6 worm cellular contexts compared by ENCODE assay signal in the genomic region with DNA sequence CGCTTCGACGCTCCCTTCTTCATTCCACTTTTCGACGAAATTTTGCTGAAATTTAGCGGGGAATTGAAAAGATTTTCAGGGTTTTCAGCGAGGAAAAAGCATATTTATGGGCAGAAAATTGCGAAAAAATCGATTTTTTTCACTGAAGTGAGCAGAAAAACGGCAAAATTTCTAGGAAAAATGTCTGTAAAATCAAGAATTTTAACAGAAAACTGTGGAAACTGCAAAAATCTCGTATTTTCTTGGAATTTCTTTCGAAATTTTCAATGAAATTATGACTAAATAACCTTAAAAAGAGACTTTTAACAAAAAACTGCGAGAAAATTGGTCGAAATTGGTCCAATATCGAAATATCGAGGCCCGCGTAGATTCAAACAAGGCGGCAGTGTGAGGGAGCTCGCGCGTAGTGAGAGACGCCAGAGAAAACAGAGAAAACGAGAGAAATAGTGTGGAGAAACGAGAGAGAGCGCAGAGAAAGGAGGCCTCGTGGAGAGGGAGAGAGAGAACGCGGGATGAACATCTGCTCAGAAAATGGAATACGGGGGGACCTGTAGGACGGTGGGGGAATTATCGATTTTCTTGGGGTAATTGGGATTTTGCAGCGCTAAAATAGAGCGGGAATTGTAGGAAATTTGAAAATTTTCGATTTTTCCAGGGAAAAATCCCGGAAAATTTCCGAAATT.
TF ChIP-seq lines count a peak whose summit lies in the region.

A gene (minus strand): TSS at position 51 of the 683 bp plus-strand sequence.

TF ChIP-seq in whole organism, L1 larva, 84 proteins besides CTCF, POLR2A, EP300 and RAD21 (continued from another document and continues in another):
- no peak for TF ChIP-seq ets-5 (GFP tag; IDR thresholded peaks at IDR 0.05; lab: Robert Waterston, UW)
- TF ChIP-seq fkh-4 (tag; optimal IDR thresholded peaks at IDR 0.05; lab: Kevin White, UChicago; ENCODE audit: borderline replicate concordance): no peak
- TF ChIP-seq aly-2 (tag; optimal IDR thresholded peaks at IDR 0.05; lab: Kevin White, UChicago): no peak
- no peak for TF ChIP-seq mab-9 (GFP tag; IDR thresholded peaks at IDR 0.05; lab: Robert Waterston, UW)
- peak; percentile 82 for TF ChIP-seq lin-14 (GFP tag; optimal IDR thresholded peaks at IDR 0.05; lab: Kevin White, UChicago)
- TF ChIP-seq sup-37 (GFP tag; optimal IDR thresholded peaks at IDR 0.05; lab: Kevin White, UChicago): no peak
- peak; percentile 9 for TF ChIP-seq fkh-8 (tag; optimal IDR thresholded peaks at IDR 0.05; lab: Kevin White, UChicago)
- TF ChIP-seq snu-23 (GFP tag; optimal IDR thresholded peaks at IDR 0.05; lab: Kevin White, UChicago): peak; percentile 62
- no peak for TF ChIP-seq unc-30 (tag; optimal IDR thresholded peaks at IDR 0.05; lab: Kevin White, UChicago)
- no peak for TF ChIP-seq unc-130 (tag; optimal IDR thresholded peaks at IDR 0.05; lab: Kevin White, UChicago)
- no peak for TF ChIP-seq elt-2 (tag; optimal IDR thresholded peaks at IDR 0.05; lab: Kevin White, UChicago)
- no peak for TF ChIP-seq lin-15B (tag; optimal IDR thresholded peaks at IDR 0.05; lab: Kevin White, UChicago)
- no peak for TF ChIP-seq grh-1 (GFP tag; IDR thresholded peaks at IDR 0.05; lab: Robert Waterston, UW)
- TF ChIP-seq mef-2 (tag; optimal IDR thresholded peaks at IDR 0.05; lab: Kevin White, UChicago): no peak
- TF ChIP-seq tbx-2 (tag; optimal IDR thresholded peaks at IDR 0.05; lab: Kevin White, UChicago): peak; percentile 61
- peak; percentile 30 to 68 (median 41) for TF ChIP-seq ceh-82 (tag; optimal IDR thresholded peaks at IDR 0.05; lab: Kevin White, UChicago)
- TF ChIP-seq isw-1 (GFP tag; IDR thresholded peaks at IDR 0.05; lab: Robert Waterston, UW): peak; percentile 57
- TF ChIP-seq lin-39 (tag; optimal IDR thresholded peaks at IDR 0.05; lab: Kevin White, UChicago): no peak
- no peak for TF ChIP-seq nhr-76 (tag; optimal IDR thresholded peaks at IDR 0.05; lab: Kevin White, UChicago)
- TF ChIP-seq zag-1 (tag; optimal IDR thresholded peaks at IDR 0.05; lab: Kevin White, UChicago): no peak
- no peak for TF ChIP-seq nhr-12 (tag; optimal IDR thresholded peaks at IDR 0.05; lab: Kevin White, UChicago)

TF ChIP-seq in whole organism, L2 larva, 48 proteins besides CTCF, POLR2A, EP300 and RAD21 (continued from another document and continues in another):
- TF ChIP-seq nhr-129 (tag; optimal IDR thresholded peaks at IDR 0.05; lab: Kevin White, UChicago) (peak; percentile 38), ztf-1 (GFP tag; conservative IDR thresholded peaks at IDR 0.05; lab: Robert Waterston, UW) (no peak), lin-13 (GFP tag; optimal IDR thresholded peaks at IDR 0.05; lab: Kevin White, UChicago) (peak; percentile 29), sma-9 (GFP tag; optimal IDR thresholded peaks at IDR 0.05; lab: Kevin White, UChicago) (no peak), sma-9 (tag; optimal IDR thresholded peaks at IDR 0.05; lab: Kevin White, UChicago) (no peak), skn-1 (tag; optimal IDR thresholded peaks at IDR 0.05; lab: Kevin White, UChicago) (no peak), lin-11 (tag; optimal IDR thresholded peaks at IDR 0.05; lab: Kevin White, UChicago) (no peak), unc-55 (GFP tag; optimal IDR thresholded peaks at IDR 0.05; lab: Kevin White, UChicago) (peak; percentile 66), ZK546.5 (tag; optimal IDR thresholded peaks at IDR 0.05; lab: Kevin White, UChicago) (no peak), nhr-25 (tag; optimal IDR thresholded peaks at IDR 0.05; lab: Kevin White, UChicago) (no peak), C34F6.9 (tag; optimal IDR thresholded peaks at IDR 0.05; lab: Kevin White, UChicago) (peak; percentile 47), alr-1 (tag; optimal IDR thresholded peaks at IDR 0.05; lab: Kevin White, UChicago) (no peak), R02D3.7 (tag; optimal IDR thresholded peaks at IDR 0.05; lab: Kevin White, UChicago) (no peak), dmd-4 (tag; optimal IDR thresholded peaks at IDR 0.05; lab: Kevin White, UChicago) (no peak), nhr-12 (tag; optimal IDR thresholded peaks at IDR 0.05; lab: Kevin White, UChicago) (no peak), mdl-1 (tag; optimal IDR thresholded peaks at IDR 0.05; lab: Kevin White, UChicago) (peak; percentile 25 to 47), blmp-1 (tag; optimal IDR thresholded peaks at IDR 0.05; lab: Kevin White, UChicago; ENCODE audit: insufficient read depth) (no peak), nhr-77 (tag; optimal IDR thresholded peaks at IDR 0.05; lab: Kevin White, UChicago) (no peak), nhr-10 (tag; optimal IDR thresholded peaks at IDR 0.05; lab: Kevin White, UChicago) (no peak), unc-62 (GFP tag; optimal IDR thresholded peaks at IDR 0.05; lab: Kevin White, UChicago) (no peak), F13H6.1 (tag; optimal IDR thresholded peaks at IDR 0.05; lab: Kevin White, UChicago) (peak; percentile 42), ztf-11 (tag; optimal IDR thresholded peaks at IDR 0.05; lab: Kevin White, UChicago) (no peak)

TF ChIP-seq in whole organism, L4 larva, 104 proteins besides CTCF, POLR2A, EP300 and RAD21 (continued from another document and continues in another):
- TF ChIP-seq lin-13 (GFP tag; optimal IDR thresholded peaks at IDR 0.05; lab: Kevin White, UChicago) (peak; percentile 52), dmd-9 (GFP tag; IDR thresholded peaks at IDR 0.05; lab: Robert Waterston, UW) (no peak), zag-1 (tag; optimal IDR thresholded peaks at IDR 0.05; lab: Kevin White, UChicago) (no peak), T20F7.1 (GFP tag; optimal IDR thresholded peaks at IDR 0.05; lab: Kevin White, UChicago) (no peak), unc-130 (GFP tag; optimal IDR thresholded peaks at IDR 0.05; lab: Kevin White, UChicago) (no peak), pha-4 (GFP tag; IDR thresholded peaks at IDR 0.05; lab: Robert Waterston, UW) (no peak), pha-4 (tag; optimal IDR thresholded peaks at IDR 0.05; lab: Kevin White, UChicago) (no peak), aha-1 (tag; lab: Kevin White, UChicago) (peak; percentile 69), nhr-11 (tag; optimal IDR thresholded peaks at IDR 0.05; lab: Kevin White, UChicago) (no peak), madf-5 (GFP tag; IDR thresholded peaks at IDR 0.05; lab: Robert Waterston, UW) (no peak), daf-16 (GFP tag; optimal IDR thresholded peaks at IDR 0.05; lab: Kevin White, UChicago) (no peak), daf-16 (tag; optimal IDR thresholded peaks at IDR 0.05; lab: Kevin White, UChicago) (peak; percentile 21), rbr-2 (tag; optimal IDR thresholded peaks at IDR 0.05; lab: Kevin White, UChicago) (peak; percentile 12), nhr-41 (GFP tag; IDR thresholded peaks at IDR 0.05; lab: Robert Waterston, UW) (no peak), spr-1 (tag; optimal IDR thresholded peaks at IDR 0.05; lab: Kevin White, UChicago) (no peak), Y48G9A.11 (GFP tag; IDR thresholded peaks at IDR 0.05; lab: Robert Waterston, UW) (no peak), zfp-3 (GFP tag; conservative IDR thresholded peaks at IDR 0.05; lab: Robert Waterston, UW) (no peak), ceh-32 (tag; optimal IDR thresholded peaks at IDR 0.05; lab: Kevin White, UChicago; ENCODE audit: poor library complexity) (no peak), D1046.2 (GFP tag; IDR thresholded peaks at IDR 0.05; lab: Robert Waterston, UW) (no peak), F26F4.8 (GFP tag; conservative IDR thresholded peaks at IDR 0.05; lab: Robert Waterston, UW) (no peak), zip-2 (tag; optimal IDR thresholded peaks at IDR 0.05; lab: Kevin White, UChicago) (no peak), ZK546.5 (tag; optimal IDR thresholded peaks at IDR 0.05; lab: Kevin White, UChicago) (no peak), madf-9 (GFP tag; conservative IDR thresholded peaks at IDR 0.05; lab: Robert Waterston, UW) (no peak)

TF ChIP-seq in whole organism, late embryonic, 69 proteins besides CTCF, POLR2A, EP300 and RAD21 (continued from another document):
- TF ChIP-seq unc-3 (GFP tag; conservative IDR thresholded peaks at IDR 0.05; lab: Robert Waterston, UW) (no peak), unc-3 (tag; optimal IDR thresholded peaks at IDR 0.05; lab: Kevin White, UChicago) (no peak), ceh-34 (tag; optimal IDR thresholded peaks at IDR 0.05; lab: Kevin White, UChicago) (peak; percentile 41), ceh-31 (tag; optimal IDR thresholded peaks at IDR 0.05; lab: Kevin White, UChicago) (peak; percentile 78), fax-1 (tag; optimal IDR thresholded peaks at IDR 0.05; lab: Kevin White, UChicago) (no peak), tbx-2 (tag; optimal IDR thresholded peaks at IDR 0.05; lab: Kevin White, UChicago) (peak; percentile 43), dmd-4 (tag; optimal IDR thresholded peaks at IDR 0.05; lab: Kevin White, UChicago; ENCODE audit: borderline replicate concordance) (no peak), ceh-22 (tag; optimal IDR thresholded peaks at IDR 0.05; lab: Kevin White, UChicago) (no peak), unc-42 (tag; optimal IDR thresholded peaks at IDR 0.05; lab: Kevin White, UChicago) (peak; percentile 33), fkh-6 (tag; optimal IDR thresholded peaks at IDR 0.05; lab: Kevin White, UChicago) (no peak), K02D7.2 (tag; optimal IDR thresholded peaks at IDR 0.05; lab: Kevin White, UChicago) (no peak)

TF ChIP-seq in whole organism, mixed stage, embryonic, 35 proteins besides CTCF, POLR2A, EP300 and RAD21 (continued from another document):
- TF ChIP-seq flh-1 (GFP tag; optimal IDR thresholded peaks at IDR 0.05; lab: Kevin White, UChicago) (no peak), snpc-4 (tag; optimal IDR thresholded peaks at IDR 0.05; lab: Kevin White, UChicago) (no peak), lsy-2 (tag; optimal IDR thresholded peaks at IDR 0.05; lab: Kevin White, UChicago) (peak; percentile 4), mls-2 (tag; optimal IDR thresholded peaks at IDR 0.05; lab: Kevin White, UChicago) (no peak), elt-1 (tag; optimal IDR thresholded peaks at IDR 0.05; lab: Kevin White, UChicago; ENCODE audit: borderline replicate concordance, insufficient read depth) (no peak), tbx-8 (GFP tag; optimal IDR thresholded peaks at IDR 0.05; lab: Kevin White, UChicago) (no peak), ham-2 (GFP tag; optimal IDR thresholded peaks at IDR 0.05; lab: Kevin White, UChicago) (no peak), sptf-1 (tag; optimal IDR thresholded peaks at IDR 0.05; lab: Kevin White, UChicago) (no peak), nhr-28 (tag; optimal IDR thresholded peaks at IDR 0.05; lab: Kevin White, UChicago) (no peak), ztf-11 (tag; optimal IDR thresholded peaks at IDR 0.05; lab: Kevin White, UChicago) (no peak), cnd-1 (tag; optimal IDR thresholded peaks at IDR 0.05; lab: Kevin White, UChicago) (peak; percentile 70), ces-1 (GFP tag; optimal IDR thresholded peaks at IDR 0.05; lab: Kevin White, UChicago) (peak; percentile 56), M03D4.4 (tag; optimal IDR thresholded peaks at IDR 0.05; lab: Kevin White, UChicago) (no peak), unc-39 (tag; optimal IDR thresholded peaks at IDR 0.05; lab: Kevin White, UChicago) (no peak), nhr-12 (tag; optimal IDR thresholded peaks at IDR 0.05; lab: Kevin White, UChicago) (no peak), elt-3 (tag; optimal IDR thresholded peaks at IDR 0.05; lab: Kevin White, UChicago) (no peak), ceh-83 (GFP tag; optimal IDR thresholded peaks at IDR 0.05; lab: Kevin White, UChicago) (no peak), nhr-237 (tag; optimal IDR thresholded peaks at IDR 0.05; lab: Kevin White, UChicago) (no peak), drap-1 (GFP tag; optimal IDR thresholded peaks at IDR 0.05; lab: Kevin White, UChicago) (no peak), unc-62 (GFP tag; optimal IDR thresholded peaks at IDR 0.05; lab: Kevin White, UChicago) (no peak)
TF ChIP-seq in whole organism, mixed stage, embryonic: peak in this region for 7.

TF ChIP-seq in whole organism, young adult, 124 proteins besides CTCF, POLR2A, EP300 and RAD21 (continued from another document and continues in another):
- 0 out of 2 replicates have a peak, but pooled peaks have one; percentile 37 for TF ChIP-seq mcd-1 (GFP tag; IDR thresholded peaks at IDR 0.05; lab: Robert Waterston, UW)
- no peak for TF ChIP-seq ceh-91 (GFP tag; IDR thresholded peaks at IDR 0.05; lab: Robert Waterston, UW)
- TF ChIP-seq C06A6.2 (GFP tag; conservative IDR thresholded peaks at IDR 0.05; lab: Robert Waterston, UW): no peak
- no peak for TF ChIP-seq ceh-79 (tag; optimal IDR thresholded peaks at IDR 0.05; lab: Kevin White, UChicago)
- no peak for TF ChIP-seq B0261.1 (tag; optimal IDR thresholded peaks at IDR 0.05; lab: Kevin White, UChicago)
- TF ChIP-seq lin-40 (tag; optimal IDR thresholded peaks at IDR 0.05; lab: Kevin White, UChicago): no peak
- no peak for TF ChIP-seq attf-6 (GFP tag; IDR thresholded peaks at IDR 0.05; lab: Robert Waterston, UW)
- TF ChIP-seq hlh-26 (GFP tag; conservative IDR thresholded peaks at IDR 0.05; lab: Robert Waterston, UW): no peak
- TF ChIP-seq K11D2.4 (GFP tag; IDR thresholded peaks at IDR 0.05; lab: Robert Waterston, UW): no peak
- TF ChIP-seq efl-1 (GFP tag; optimal IDR thresholded peaks at IDR 0.05; lab: Kevin White, UChicago): peak; percentile 66
- TF ChIP-seq gei-17 (GFP tag; optimal IDR thresholded peaks at IDR 0.05; lab: Kevin White, UChicago): no peak
- no peak for TF ChIP-seq F57A8.1 (GFP tag; optimal IDR thresholded peaks at IDR 0.05; lab: Kevin White, UChicago)
- no peak for TF ChIP-seq Y79H2A.3 (GFP tag; conservative IDR thresholded peaks at IDR 0.05; lab: Robert Waterston, UW)
- no peak for TF ChIP-seq bed-2 (GFP tag; IDR thresholded peaks at IDR 0.05; lab: Robert Waterston, UW)
- no peak for TF ChIP-seq mxl-1 (tag; optimal IDR thresholded peaks at IDR 0.05; lab: Kevin White, UChicago)
- TF ChIP-seq C17E4.6 (GFP tag; IDR thresholded peaks at IDR 0.05; lab: Robert Waterston, UW): no peak
- TF ChIP-seq snpc-3.4 (tag; optimal IDR thresholded peaks at IDR 0.05; lab: Kevin White, UChicago): no peak
- no peak for TF ChIP-seq Y95B8A.8 (GFP tag; IDR thresholded peaks at IDR 0.05; lab: Robert Waterston, UW)
- TF ChIP-seq attf-3 (GFP tag; conservative IDR thresholded peaks at IDR 0.05; lab: Robert Waterston, UW): no peak
- TF ChIP-seq nhr-120 (GFP tag; IDR thresholded peaks at IDR 0.05; lab: Robert Waterston, UW): no peak
- TF ChIP-seq madf-6 (GFP tag; IDR thresholded peaks at IDR 0.05; lab: Robert Waterston, UW): peak; percentile 62
- no peak for TF ChIP-seq Y53F4B.3 (GFP tag; IDR thresholded peaks at IDR 0.05; lab: Robert Waterston, UW)
- no peak for TF ChIP-seq madf-3 (GFP tag; IDR thresholded peaks at IDR 0.05; lab: Robert Waterston, UW)
- no peak for TF ChIP-seq lir-1 (GFP tag; conservative IDR thresholded peaks at IDR 0.05; lab: Robert Waterston, UW)
- TF ChIP-seq nhr-80 (tag; optimal IDR thresholded peaks at IDR 0.05; lab: Kevin White, UChicago): no peak
- no peak for TF ChIP-seq nfya-2 (GFP tag; IDR thresholded peaks at IDR 0.05; lab: Robert Waterston, UW)
- TF ChIP-seq xnd-1 (tag; optimal IDR thresholded peaks at IDR 0.05; lab: Kevin White, UChicago): no peak
- no peak for TF ChIP-seq ztf-25 (GFP tag; IDR thresholded peaks at IDR 0.05; lab: Robert Waterston, UW)
- TF ChIP-seq attf-5 (GFP tag; optimal IDR thresholded peaks at IDR 0.05; lab: Kevin White, UChicago): no peak
- TF ChIP-seq zim-3 (tag; optimal IDR thresholded peaks at IDR 0.05; lab: Kevin White, UChicago): peak; percentile 20
- TF ChIP-seq hlh-12 (tag; optimal IDR thresholded peaks at IDR 0.05; lab: Kevin White, UChicago): no peak
- TF ChIP-seq nfya-1 (tag; optimal IDR thresholded peaks at IDR 0.05; lab: Kevin White, UChicago; ENCODE audit: borderline replicate concordance, insufficient read depth): no peak
- no peak for TF ChIP-seq B0035.1 (tag; optimal IDR thresholded peaks at IDR 0.05; lab: Kevin White, UChicago)
- no peak for TF ChIP-seq ccch-3 (GFP tag; optimal IDR thresholded peaks at IDR 0.05; lab: Kevin White, UChicago)
- no peak for TF ChIP-seq sea-2 (GFP tag; IDR thresholded peaks at IDR 0.05; lab: Robert Waterston, UW)
- TF ChIP-seq ztf-28 (GFP tag; IDR thresholded peaks at IDR 0.05; lab: Robert Waterston, UW): no peak
- no peak for TF ChIP-seq chd-7 (tag; optimal IDR thresholded peaks at IDR 0.05; lab: Kevin White, UChicago)
- no peak for TF ChIP-seq egl-44 (GFP tag; IDR thresholded peaks at IDR 0.05; lab: Robert Waterston, UW)
- no peak for TF ChIP-seq die-1 (tag; optimal IDR thresholded peaks at IDR 0.05; lab: Kevin White, UChicago)
- TF ChIP-seq cebp-2 (GFP tag; IDR thresholded peaks at IDR 0.05; lab: Robert Waterston, UW): no peak
- TF ChIP-seq F33H1.4 (GFP tag; IDR thresholded peaks at IDR 0.05; lab: Robert Waterston, UW): no peak
- TF ChIP-seq F23B12.7 (tag; optimal IDR thresholded peaks at IDR 0.05; lab: Kevin White, UChicago; ENCODE audit: insufficient read depth): peak; percentile 19
- no peak for TF ChIP-seq F22D6.2 (tag; optimal IDR thresholded peaks at IDR 0.05; lab: Kevin White, UChicago)
